Fruit fly (Drosophila melanogaster) whole organism, embryonic: ENCODE measurements around the gene CG14961.

Source experiments
- B-H2 ChIP-seq: fragments of 200-800 bp; sonication (Bioruptor generic); optimal IDR thresholded peaks from 2 replicates; lab custom pipeline; 2018; ENCODE audit warnings: missing biosample characterization, mild to moderate bottlenecking, missing genetic modification characterization
- CG13775 ChIP-seq: fragments of 200-800 bp; sonication (Bioruptor generic); optimal IDR thresholded peaks from 3 replicates; lab custom pipeline; 2017; ENCODE audit warnings: missing biosample characterization, mild to moderate bottlenecking, missing genetic modification characterization
- CG14014 ChIP-seq: fragments of 200-800 bp; sonication (Bioruptor generic); IDR thresholded peaks from 2 replicates; pipeline ENCODE4 v1.3.6; 2022; ENCODE audit warnings: missing biosample characterization, missing genetic modification characterization
- CG1529 ChIP-seq: fragments of 200-800 bp; sonication (Bioruptor generic); optimal IDR thresholded peaks from 3 replicates; lab custom pipeline; 2018; ENCODE audit warnings: missing biosample characterization, missing genetic modification characterization
- CG1792 ChIP-seq: fragments of 200-800 bp; sonication (Bioruptor generic); optimal IDR thresholded peaks from 2 replicates; lab custom pipeline; 2016; ENCODE audit warnings: missing biosample characterization, missing genetic modification characterization
- CG18619 ChIP-seq: fragments of 200-800 bp; sonication (Bioruptor generic); optimal IDR thresholded peaks from 3 replicates; lab custom pipeline; 2017; ENCODE audit warnings: missing biosample characterization, mild to moderate bottlenecking, missing genetic modification characterization
- CG2120 ChIP-seq: fragments of 200-800 bp; sonication (Bioruptor generic); optimal IDR thresholded peaks from 3 replicates; lab custom pipeline; 2016; ENCODE audit warnings: missing biosample characterization, missing genetic modification characterization
- CG2199 ChIP-seq: fragments of 200-800 bp; sonication (Bioruptor generic); IDR thresholded peaks from 3 replicates; pipeline ENCODE4 v1.3.6; 2022; ENCODE audit warnings: missing biosample characterization, missing genetic modification characterization
- CG2712 ChIP-seq: fragments of 200-800 bp; optimal IDR thresholded peaks from 3 replicates; lab custom pipeline; 2019; ENCODE audit warnings: missing biosample characterization, mild to moderate bottlenecking, missing genetic modification characterization, moderate library complexity
- CG43689 ChIP-seq: fragments of 200-800 bp; sonication (Bioruptor generic); IDR thresholded peaks from 2 replicates; pipeline ENCODE4 v1.3.6; 2022; ENCODE audit warnings: missing biosample characterization, missing genetic modification characterization
- CG5180 ChIP-seq: fragments of 200-800 bp; sonication (Bioruptor generic); optimal IDR thresholded peaks from 3 replicates; lab custom pipeline; 2017; ENCODE audit warnings: missing biosample characterization, missing genetic modification characterization, mild to moderate bottlenecking, moderate library complexity, missing genetic modification reagents
- CG5245 ChIP-seq: fragments of 200-800 bp; sonication (Bioruptor generic); optimal IDR thresholded peaks from 3 replicates; lab custom pipeline; 2016; ENCODE audit warnings: missing biosample characterization, missing genetic modification characterization
- CG6765 ChIP-seq: fragments of 200-800 bp; sonication (Bioruptor generic); optimal IDR thresholded peaks from 3 replicates; lab custom pipeline; 2017; ENCODE audit warnings: missing biosample characterization, mild to moderate bottlenecking, missing genetic modification characterization
- CG6791 ChIP-seq: fragments of 200-800 bp; sonication (Bioruptor generic); IDR thresholded peaks from 3 replicates; pipeline ENCODE4 v1.3.6; 2022; ENCODE audit warnings: missing biosample characterization, missing genetic modification characterization; ENCODE audit not compliant: partially characterized antibody
- CG8290 ChIP-seq, 3 experiments: fragments of 200-800 bp; sonication (Bioruptor generic); optimal IDR thresholded peaks; 2 replicates each; lab custom pipeline; 2016 to 2019; ENCODE audit warnings: missing biosample characterization in 3 of 3, missing genetic modification characterization in 3 of 3, mild to moderate bottlenecking in 2 of 3, moderate library complexity in 1 of 3
- CG9817 ChIP-seq: fragments of 200-800 bp; sonication (Bioruptor generic); optimal IDR thresholded peaks from 2 replicates; lab custom pipeline; 2018; ENCODE audit warnings: missing biosample characterization, mild to moderate bottlenecking, missing genetic modification characterization, moderate library complexity
- Camta ChIP-seq: fragments of 200-800 bp; sonication (Bioruptor generic); optimal IDR thresholded peaks from 2 replicates; lab custom pipeline; 2016; ENCODE audit warnings: missing biosample characterization, missing genetic modification characterization
- Chrac-16 ChIP-seq: fragments of 200-800 bp; sonication (Bioruptor generic); optimal IDR thresholded peaks from 3 replicates; lab custom pipeline; 2016; ENCODE audit warnings: missing biosample characterization, missing genetic modification characterization
- D ChIP-seq, 2 experiments: fragments of 200-800 bp in 1 of 2; fragments of >200 bp in 1 of 2; sonication (Bioruptor generic) in 1 of 2; optimal IDR thresholded peaks; 2 replicates in 1 of 2; 3 replicates in 1 of 2; lab custom pipeline; 2017; ENCODE audit warnings: mild to moderate bottlenecking in 1 of 2, missing biosample characterization in 1 of 2, missing genetic modification characterization in 1 of 2, missing genetic modification reagents in 1 of 2
- D19B ChIP-seq: fragments of 200-800 bp; sonication (Bioruptor generic); optimal IDR thresholded peaks from 2 replicates; lab custom pipeline; 2017; ENCODE audit warnings: missing biosample characterization, mild to moderate bottlenecking, missing genetic modification characterization
- Dad ChIP-seq: fragments of 200-800 bp; sonication (Bioruptor generic); optimal IDR thresholded peaks from 3 replicates; lab custom pipeline; 2016; ENCODE audit warnings: missing biosample characterization, missing genetic modification characterization
- Dfd ChIP-seq, 2 experiments: fragments of >200 bp; optimal IDR thresholded peaks; 2 replicates each; lab custom pipeline; 2017; ENCODE audit warnings: missing biosample characterization in 2 of 2, missing genetic modification characterization in 2 of 2
- Doc3 ChIP-seq: fragments of 200-800 bp; sonication (Bioruptor generic); IDR thresholded peaks from 3 replicates; pipeline ENCODE4 v1.3.6; 2022; ENCODE audit warnings: missing biosample characterization, missing genetic modification characterization; ENCODE audit not compliant: partially characterized antibody
- Drgx ChIP-seq: fragments of 200-800 bp; sonication (Bioruptor generic); IDR thresholded peaks from 2 replicates; pipeline ENCODE4 v1.3.6; 2022; ENCODE audit warnings: missing biosample characterization, missing genetic modification characterization
- Gug ChIP-seq: fragments of 200-800 bp; sonication (Bioruptor generic); IDR thresholded peaks from 4 replicates; pipeline ENCODE4 v1.3.6; 2022; ENCODE audit warnings: missing biosample characterization, missing genetic modification characterization
- H15 ChIP-seq: fragments of 200-800 bp; sonication (Bioruptor generic); IDR thresholded peaks from 3 replicates; pipeline ENCODE4 v1.3.6; 2022; ENCODE audit warnings: missing biosample characterization, missing genetic modification characterization
- Hsf ChIP-seq: fragments of 200-800 bp; sonication (Bioruptor generic); optimal IDR thresholded peaks from 3 replicates; lab custom pipeline; 2016; ENCODE audit warnings: missing biosample characterization, missing genetic modification characterization
- MESR4 ChIP-seq: fragments of 200-800 bp; sonication (Bioruptor generic); optimal IDR thresholded peaks from 2 replicates; lab custom pipeline; 2018; ENCODE audit warnings: missing biosample characterization, mild to moderate bottlenecking, missing genetic modification characterization, moderate library complexity
- PHDP ChIP-seq: fragments of 200-800 bp; sonication (Bioruptor generic); optimal IDR thresholded peaks from 3 replicates; lab custom pipeline; 2018; ENCODE audit warnings: missing biosample characterization, mild to moderate bottlenecking, missing genetic modification characterization, moderate library complexity
- Sry-β ChIP-seq: fragments of 200-800 bp; sonication (Bioruptor generic); optimal IDR thresholded peaks from 2 replicates; lab custom pipeline; 2018; ENCODE audit warnings: missing biosample characterization, mild to moderate bottlenecking, missing genetic modification characterization, moderate library complexity
- Ssrp ChIP-seq: fragments of 200-800 bp; sonication (Bioruptor generic); optimal IDR thresholded peaks from 2 replicates; lab custom pipeline; 2018; ENCODE audit warnings: missing biosample characterization, mild to moderate bottlenecking, missing genetic modification characterization, moderate library complexity
- Trl ChIP-seq, 3 experiments: fragments of >200 bp in 2 of 3; fragments of 200-800 bp in 1 of 3; sonication (Bioruptor generic) in 1 of 3; optimal IDR thresholded peaks; 2 replicates in 1 of 3; 3 replicates in 2 of 3; lab custom pipeline; 2016 to 2017; ENCODE audit warnings: missing biosample characterization in 1 of 3, missing genetic modification characterization in 1 of 3
- bab2 ChIP-seq: fragments of 200-800 bp; sonication (Bioruptor generic); optimal IDR thresholded peaks from 2 replicates; lab custom pipeline; 2016; ENCODE audit warnings: missing biosample characterization, missing genetic modification characterization
- cg ChIP-seq: fragments of 200-800 bp; sonication (Bioruptor generic); optimal IDR thresholded peaks from 3 replicates; lab custom pipeline; 2019; ENCODE audit warnings: missing biosample characterization, mild to moderate bottlenecking, missing genetic modification characterization, moderate library complexity
- chinmo ChIP-seq: fragments of 200-800 bp; sonication (Bioruptor generic); IDR thresholded peaks from 4 replicates; pipeline ENCODE4 v1.3.6; 2022; ENCODE audit warnings: missing biosample characterization, missing genetic modification characterization; ENCODE audit not compliant: partially characterized antibody
- disco-r ChIP-seq: fragments of 200-800 bp; sonication (Bioruptor generic); optimal IDR thresholded peaks from 2 replicates; lab custom pipeline; 2016; ENCODE audit warnings: missing biosample characterization, missing genetic modification characterization
- emc ChIP-seq: fragments of 200-800 bp; sonication (Bioruptor generic); optimal IDR thresholded peaks from 2 replicates; lab custom pipeline; 2016; ENCODE audit warnings: missing biosample characterization, missing genetic modification characterization
- fd96Cb ChIP-seq: fragments of 200-800 bp; sonication (Bioruptor generic); optimal IDR thresholded peaks from 2 replicates; lab custom pipeline; 2018; ENCODE audit warnings: missing biosample characterization, mild to moderate bottlenecking, missing genetic modification characterization, moderate library complexity
- gsb-n ChIP-seq: fragments of 200-800 bp; sonication (Bioruptor generic); optimal IDR thresholded peaks from 3 replicates; lab custom pipeline; 2018; ENCODE audit warnings: missing biosample characterization, mild to moderate bottlenecking, missing genetic modification characterization
- jumu ChIP-seq: fragments of 200-800 bp; sonication (Bioruptor generic); optimal IDR thresholded peaks from 3 replicates; lab custom pipeline; 2016; ENCODE audit warnings: missing biosample characterization, missing genetic modification characterization
- lola ChIP-seq, 3 experiments: fragments of >200 bp in 2 of 3; fragments of 200-800 bp in 1 of 3; sonication (Bioruptor generic) in 1 of 3; optimal IDR thresholded peaks; 2 replicates each; lab custom pipeline; 2017 to 2019; ENCODE audit warnings: missing biosample characterization in 3 of 3, missing genetic modification characterization in 3 of 3, mild to moderate bottlenecking in 1 of 3, moderate library complexity in 1 of 3
- nerfin-2 ChIP-seq: fragments of 200-800 bp; sonication (Bioruptor generic); IDR thresholded peaks from 2 replicates; pipeline ENCODE4 v1.3.6; 2022; ENCODE audit warnings: missing biosample characterization, missing genetic modification characterization; ENCODE audit not compliant: partially characterized antibody
- pum ChIP-seq: fragments of 200-800 bp; sonication (Bioruptor generic); optimal IDR thresholded peaks from 2 replicates; lab custom pipeline; 2016; ENCODE audit warnings: missing biosample characterization, missing genetic modification characterization
- trem ChIP-seq: fragments of 200-800 bp; optimal IDR thresholded peaks from 3 replicates; lab custom pipeline; 2019; ENCODE audit warnings: missing biosample characterization, mild to moderate bottlenecking, missing genetic modification characterization, moderate library complexity
- tup ChIP-seq: fragments of 200-800 bp; sonication (Bioruptor generic); optimal IDR thresholded peaks from 2 replicates; lab custom pipeline; 2016; ENCODE audit warnings: missing biosample characterization, mild to moderate bottlenecking, missing genetic modification characterization, moderate library complexity
- zfh2 ChIP-seq: fragments of 200-800 bp; sonication (Bioruptor generic); optimal IDR thresholded peaks from 2 replicates; lab custom pipeline; 2016; ENCODE audit warnings: missing biosample characterization, missing genetic modification characterization

The CG14961 gene

DNA sequence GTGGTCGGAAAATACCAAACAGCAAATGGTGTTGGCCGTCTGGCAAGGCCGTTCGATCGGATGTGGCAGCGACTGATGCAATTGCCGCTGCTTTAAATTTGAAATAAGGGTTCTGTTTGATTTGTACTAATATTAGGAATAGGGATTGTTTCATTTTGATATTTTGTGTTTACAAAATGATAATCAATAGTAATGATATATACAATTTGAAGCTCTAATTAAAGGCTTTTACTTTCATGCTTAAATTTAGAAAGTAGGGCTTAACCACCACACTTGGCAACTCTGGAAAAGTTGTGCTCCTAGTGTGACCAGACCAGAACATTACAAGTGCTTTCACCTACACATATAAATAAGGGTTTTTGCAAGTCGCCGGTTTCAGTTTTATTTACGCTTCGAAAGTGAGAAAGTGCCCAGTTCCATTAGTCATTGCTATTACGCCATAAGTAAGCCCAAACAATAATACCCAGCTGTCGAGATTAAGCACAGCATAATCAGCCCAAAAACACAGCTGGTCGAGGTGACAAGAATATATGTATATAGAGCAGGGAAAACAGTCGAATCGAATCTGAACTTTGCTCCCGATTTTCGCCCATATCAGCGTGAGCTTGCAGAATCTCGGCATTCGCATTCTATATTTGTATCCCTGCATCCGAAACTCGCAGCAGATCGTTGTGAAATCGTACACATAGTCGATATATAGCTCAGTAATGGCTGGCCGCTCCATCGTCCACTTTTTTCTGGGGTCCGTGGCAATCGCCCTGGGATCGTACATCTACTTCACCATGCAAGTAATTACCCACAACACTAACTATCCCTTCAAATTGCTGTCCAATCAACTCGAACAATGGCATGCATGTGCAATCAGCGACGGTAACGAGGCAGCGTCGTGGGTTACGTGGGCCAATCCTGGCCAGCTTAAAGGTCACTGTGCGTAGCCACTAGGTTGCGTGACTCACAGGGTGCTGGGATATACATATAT lies 3.6 kb upstream of the CG14961 start, which contains the start of gene Gtpx (continued):
- TF ChIP-seq MESR4 (GFP tag; lab: Kevin White, UChicago), result no peak
- TF ChIP-seq CG6791 (GFP tag; lab: Robert Waterston, UW), result no peak
- TF ChIP-seq H15 (GFP tag; lab: Robert Waterston, UW), result no peak
- no peak for TF ChIP-seq CG5180
- TF ChIP-seq Ssrp, result peak; percentile 14
- no peak for TF ChIP-seq CG14014 (GFP tag; lab: Robert Waterston, UW)
- TF ChIP-seq PHDP (tag; lab: Kevin White, UChicago), result peak; percentile 41
- TF ChIP-seq CG13775, result peak; percentile 48
- TF ChIP-seq tup, result no peak
- TF ChIP-seq CG18619 (GFP tag; lab: Kevin White, UChicago), result peak; percentile 46
- no peak for TF ChIP-seq CG1792 (GFP tag; lab: Kevin White, UChicago)
- peak in 1 of 3 experiments; percentile 45 for TF ChIP-seq lola (GFP tag; optimal IDR thresholded peaks at IDR 0.05; lab: Kevin White, UChicago)
- TF ChIP-seq Sry-β (GFP tag; lab: Kevin White, UChicago), result no peak
- TF ChIP-seq CG8290 (GFP tag; optimal IDR thresholded peaks at IDR 0.05; lab: Kevin White, UChicago), result no peak
- peak in 1 of 2 experiments; percentile 38 for TF ChIP-seq CG8290 (tag; optimal IDR thresholded peaks at IDR 0.05; lab: Kevin White, UChicago)
- no peak for TF ChIP-seq CG1529
- no peak for TF ChIP-seq bab2 (GFP tag; lab: Kevin White, UChicago)
- no peak for TF ChIP-seq gsb-n (tag; lab: Kevin White, UChicago)
- TF ChIP-seq fd96Cb (tag; lab: Kevin White, UChicago), result no peak
- TF ChIP-seq CG2199 (GFP tag; lab: Robert Waterston, UW), result no peak
- TF ChIP-seq Dfd (GFP tag; optimal IDR thresholded peaks at IDR 0.05; lab: Kevin White, UChicago), result no peak
- peak; percentile 43 for TF ChIP-seq trem (tag; lab: Kevin White, UChicago)
- TF ChIP-seq Gug (GFP tag; lab: Robert Waterston, UW), result no peak
- TF ChIP-seq nerfin-2 (GFP tag; lab: Robert Waterston, UW), result no peak
- TF ChIP-seq chinmo (GFP tag; lab: Robert Waterston, UW), result no peak
- TF ChIP-seq CG2712, result peak; percentile 37
- no peak for TF ChIP-seq CG5245 (GFP tag; lab: Kevin White, UChicago)
- peak; percentile 71 for TF ChIP-seq cg (GFP tag; lab: Kevin White, UChicago)
- TF ChIP-seq Camta (GFP tag; lab: Kevin White, UChicago), result no peak
- TF ChIP-seq Hsf (GFP tag; lab: Kevin White, UChicago), result peak; percentile 53
- 0 out of 2 replicates have a peak, but pooled peaks have one; percentile 24 for TF ChIP-seq Drgx (GFP tag; lab: Robert Waterston, UW)
- TF ChIP-seq CG43689 (GFP tag; lab: Robert Waterston, UW), result no peak
- peak; percentile 62 for TF ChIP-seq CG2120 (GFP tag; lab: Kevin White, UChicago)
- TF ChIP-seq Doc3 (GFP tag; lab: Robert Waterston, UW), result no peak
- TF ChIP-seq D19B, result no peak
- peak; percentile 57 for TF ChIP-seq B-H2
- TF ChIP-seq Trl (optimal IDR thresholded peaks at IDR 0.05; lab: Kevin White, UChicago), result peak in 1 of 2 experiments; percentile 6
- TF ChIP-seq Trl (GFP tag; optimal IDR thresholded peaks at IDR 0.05; lab: Kevin White, UChicago), result peak; percentile 29
- TF ChIP-seq D (optimal IDR thresholded peaks at IDR 0.05; lab: Kevin White, UChicago), result no peak
- no peak for TF ChIP-seq D (GFP tag; optimal IDR thresholded peaks at IDR 0.05; lab: Kevin White, UChicago)
- TF ChIP-seq disco-r, result no peak
- TF ChIP-seq jumu (GFP tag; lab: Kevin White, UChicago), result peak; percentile 25
- TF ChIP-seq CG9817 (tag; lab: Kevin White, UChicago), result peak; percentile 65
- peak; percentile 60 for TF ChIP-seq zfh2 (GFP tag; lab: Kevin White, UChicago)
- no peak for TF ChIP-seq pum (GFP tag; lab: Kevin White, UChicago)
- no peak for TF ChIP-seq CG6765
- peak; percentile 56 for TF ChIP-seq Chrac-16 (GFP tag; lab: Kevin White, UChicago)
- TF ChIP-seq Dad (GFP tag; lab: Kevin White, UChicago), result no peak
- no peak for TF ChIP-seq emc (GFP tag; lab: Kevin White, UChicago)
